Worm (Caenorhabditis elegans) whole organism, mixed stage, embryonic: ENCODE results near the gene F12A10.8.
"Not testable (repeated sequence)": the region's sequence is repeated elsewhere in the genome, so short reads cannot be mapped to it uniquely, and the experiment has no call there.

Source experiments
- lin-13 ChIP-seq: fragments of 150-350 bp; optimal IDR thresholded peaks from 2 replicates; lab custom pipeline; 2014; ENCODE audit warnings: missing biosample characterization, missing genetic modification characterization
- lsy-2 ChIP-seq: fragments of 150-350 bp; optimal IDR thresholded peaks from 2 replicates; lab custom pipeline; 2014; ENCODE audit warnings: missing biosample characterization, missing genetic modification characterization
- mab-5 ChIP-seq: fragments of 150-350 bp; optimal IDR thresholded peaks from 2 replicates; lab custom pipeline; 2014; ENCODE audit warnings: missing biosample characterization, missing genetic modification characterization
- nhr-237 ChIP-seq: fragments of 150-350 bp; optimal IDR thresholded peaks from 2 replicates; lab custom pipeline; 2014; ENCODE audit warnings: missing biosample characterization, missing genetic modification characterization
- nhr-76 ChIP-seq: sonication (generic microtip); optimal IDR thresholded peaks from 2 replicates; lab custom pipeline; 2017; ENCODE audit warnings: missing biosample characterization, missing genetic modification characterization
- snpc-4 ChIP-seq: fragments of 150-350 bp; optimal IDR thresholded peaks from 2 replicates; lab custom pipeline; 2014; ENCODE audit warnings: missing biosample characterization, missing genetic modification characterization
- sptf-1 ChIP-seq: sonication (generic microtip); optimal IDR thresholded peaks from 2 replicates; lab custom pipeline; 2017; ENCODE audit warnings: mild to moderate bottlenecking, missing genetic modification characterization, moderate library complexity, missing compliant biosample characterization

DNA sequence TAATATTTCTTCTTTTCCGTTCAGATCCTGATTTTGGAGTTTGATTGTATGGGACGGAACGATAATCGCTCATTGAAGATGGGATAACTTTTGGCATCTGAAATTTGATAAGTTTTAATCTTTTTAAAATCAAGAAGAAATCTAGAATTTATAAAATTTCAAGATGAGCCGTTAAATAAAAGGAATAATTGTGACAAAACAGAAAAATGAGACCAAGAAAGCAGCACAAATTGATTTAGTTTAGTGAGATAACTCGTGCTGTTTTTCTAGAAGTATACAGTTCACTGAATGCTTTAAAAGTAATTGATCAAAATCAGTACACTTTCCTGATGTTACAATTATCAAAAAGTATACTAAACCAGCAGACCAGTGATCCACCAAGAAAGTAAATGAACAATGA, 39.2 kb upstream of the F12A10.8 start, which contains the start of gene hlh-27:
- TF ChIP-seq nhr-237 (tag; lab: Kevin White, UChicago); lsy-2 (tag; lab: Kevin White, UChicago); lin-13; snpc-4 (tag; lab: Kevin White, UChicago); sptf-1 (tag; lab: Kevin White, UChicago); mab-5; nhr-76 (tag; lab: Kevin White, UChicago): not testable (repeated sequence)
